Worm (Caenorhabditis elegans) whole organism, L4 larva: ENCODE results near the gene rbm-22.

Experiments used
- F49E8.2 ChIP-seq: sonication (generic microtip); optimal IDR thresholded peaks from 2 replicates; lab custom pipeline; 2016; ENCODE audit warnings: missing compliant biosample characterization, mild to moderate bottlenecking, missing genetic modification characterization, borderline replicate concordance
- ama-1 ChIP-seq: fragments of 150-350 bp; optimal IDR thresholded peaks from 2 replicates; lab custom pipeline; 2014; ENCODE audit warnings: inconsistent platforms, mixed read lengths
- ces-1 ChIP-seq: fragments of 150-350 bp; sonication (generic microtip); optimal IDR thresholded peaks from 4 replicates; lab custom pipeline; 2014; ENCODE audit warnings: missing biosample characterization, missing genetic modification reagents, missing genetic modification characterization
- hlh-30 ChIP-seq: sonication (generic microtip); optimal IDR thresholded peaks from 2 replicates; lab custom pipeline; 2017; ENCODE audit warnings: antibody characterized with exemption, mild to moderate bottlenecking, missing genetic modification characterization, missing compliant biosample characterization; ENCODE audit not compliant: insufficient read depth
- mes-2 ChIP-seq: sonication (generic microtip); optimal IDR thresholded peaks from 2 replicates; lab custom pipeline; 2016; ENCODE audit warnings: missing genotype, mild to moderate bottlenecking, missing genetic modification characterization, missing compliant biosample characterization; ENCODE audit not compliant: poor library complexity, severe bottlenecking
- nhr-11 ChIP-seq: fragments of 150-350 bp; optimal IDR thresholded peaks from 2 replicates; lab custom pipeline; 2014; ENCODE audit warnings: missing biosample characterization, missing genetic modification characterization
- nhr-28 ChIP-seq: fragments of 150-350 bp; optimal IDR thresholded peaks from 2 replicates; lab custom pipeline; 2014; ENCODE audit warnings: missing biosample characterization, missing genetic modification characterization
- nhr-48 ChIP-seq: sonication (generic microtip); optimal IDR thresholded peaks from 2 replicates; lab custom pipeline; 2016; ENCODE audit warnings: mild to moderate bottlenecking, missing genetic modification characterization, missing compliant biosample characterization
- tra-1 ChIP-seq: fragments of 200-800 bp; sonication (Bioruptor generic); IDR thresholded peaks from 2 replicates; pipeline ENCODE4 v1.3.6; 2022; ENCODE audit warnings: missing genetic modification reagents, missing genetic modification characterization, missing compliant biosample characterization
- unc-62 ChIP-seq, 3 experiments: fragments of 150-350 bp in 1 of 3; sonication (generic microtip); optimal IDR thresholded peaks in 2 of 3; peaks in 1 of 3; 1 replicate in 1 of 3; 2 replicates in 2 of 3; lab custom pipeline; 2014 to 2017; ENCODE audit warnings: missing biosample characterization in 3 of 3, missing genetic modification characterization in 3 of 3, missing genetic modification reagents in 3 of 3, missing genotype in 1 of 3

DNA sequence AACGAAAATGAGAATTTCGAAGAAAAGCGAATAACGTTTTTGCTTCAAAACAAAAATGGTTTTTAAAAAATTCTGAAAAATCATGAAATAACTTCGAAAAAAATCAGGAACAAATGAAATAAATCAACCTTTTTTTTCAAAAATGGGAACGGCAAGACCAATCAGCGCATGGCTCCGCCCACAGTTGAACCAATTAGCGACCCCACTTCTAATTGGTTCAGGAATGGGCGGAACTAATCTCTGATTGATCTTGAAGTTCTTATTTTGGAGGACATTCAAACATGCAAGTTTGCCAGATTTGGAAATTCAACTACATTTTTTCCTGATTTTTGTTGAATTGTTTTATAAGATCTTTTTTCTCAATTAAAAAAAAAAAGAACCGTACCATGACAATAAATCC lies 5.3 kb upstream of the rbm-22 start:
- no peak for TF ChIP-seq ces-1 (GFP tag; lab: Kevin White, UChicago)
- no peak for TF ChIP-seq tra-1 (GFP tag; lab: Robert Waterston, UW)
- TF ChIP-seq ama-1 (lab: Kevin White, UChicago), result no peak
- TF ChIP-seq mes-2 (tag; lab: Kevin White, UChicago), result no peak
- no peak for TF ChIP-seq nhr-28
- no peak for TF ChIP-seq F49E8.2 (tag; lab: Kevin White, UChicago)
- TF ChIP-seq unc-62 (GFP tag; optimal IDR thresholded peaks at IDR 0.05 in 1 of 2; lab: Kevin White, UChicago), result no peak
- no peak for TF ChIP-seq unc-62 (tag; optimal IDR thresholded peaks at IDR 0.05; lab: Kevin White, UChicago)
- no peak for TF ChIP-seq hlh-30 (tag; lab: Kevin White, UChicago)
- TF ChIP-seq nhr-48 (tag; lab: Kevin White, UChicago), result no peak
- no peak for TF ChIP-seq nhr-11
